Worm (Caenorhabditis elegans) whole organism, early embryonic: ENCODE data around the gene C54F6.6.
"Not testable (repeated sequence)": the region's sequence is repeated elsewhere in the genome, so short reads cannot be mapped to it uniquely, and the experiment has no call there.

Experiments used
- B0310.2 ChIP-seq: sonication (generic microtip); optimal IDR thresholded peaks from 2 replicates; lab custom pipeline; 2016; ENCODE audit warnings: mild to moderate bottlenecking, missing genetic modification characterization, missing compliant biosample characterization
- F13C5.2 ChIP-seq: sonication (generic microtip); optimal IDR thresholded peaks from 2 replicates; lab custom pipeline; 2017; ENCODE audit warnings: mild to moderate bottlenecking, missing genetic modification characterization, inconsistent platforms, missing compliant biosample characterization
- aly-1 ChIP-seq: sonication (generic microtip); optimal IDR thresholded peaks from 2 replicates; lab custom pipeline; 2016; ENCODE audit warnings: missing genetic modification characterization, missing compliant biosample characterization
- ama-1 ChIP-seq: fragments of 150-350 bp; optimal IDR thresholded peaks from 2 replicates; lab custom pipeline; 2014
- ceh-13 ChIP-seq: fragments of 200-800 bp; sonication (Bioruptor generic); optimal IDR thresholded peaks from 2 replicates; lab custom pipeline; 2018; ENCODE audit warnings: mild to moderate bottlenecking, missing genetic modification characterization, missing compliant biosample characterization
- ceh-36 ChIP-seq: sonication (generic microtip); optimal IDR thresholded peaks from 2 replicates; lab custom pipeline; 2016; ENCODE audit warnings: missing genetic modification characterization, inconsistent platforms, missing compliant biosample characterization
- ets-7 ChIP-seq: sonication (generic microtip); optimal IDR thresholded peaks from 2 replicates; lab custom pipeline; 2016; ENCODE audit warnings: missing genotype, missing genetic modification characterization, missing compliant biosample characterization
- flt-1 ChIP-seq: fragments of 200-800 bp; sonication (Bioruptor generic); IDR thresholded peaks from 2 replicates; pipeline ENCODE4 v1.3.6; 2022; ENCODE audit warnings: missing genetic modification characterization, missing compliant biosample characterization
- hmbx-1 ChIP-seq: sonication (generic microtip); optimal IDR thresholded peaks from 2 replicates; lab custom pipeline; 2016; ENCODE audit warnings: mild to moderate bottlenecking, missing genetic modification characterization, missing compliant biosample characterization
- hmg-4 ChIP-seq: fragments of 200-800 bp; sonication (Bioruptor generic); optimal IDR thresholded peaks from 2 replicates; lab custom pipeline; 2018; ENCODE audit warnings: mild to moderate bottlenecking, missing genetic modification characterization, missing compliant biosample characterization
- hnd-1 ChIP-seq: sonication (generic microtip); optimal IDR thresholded peaks from 2 replicates; lab custom pipeline; 2016; ENCODE audit warnings: missing genetic modification characterization, missing compliant biosample characterization
- pes-1 ChIP-seq: fragments of 200-800 bp; sonication (Bioruptor generic); IDR thresholded peaks from 2 replicates; pipeline ENCODE4 v1.3.6; 2022; ENCODE audit warnings: missing genetic modification reagents, missing genetic modification characterization, missing compliant biosample characterization
- scrt-1 ChIP-seq: fragments of 200-800 bp; sonication (Bioruptor generic); IDR thresholded peaks from 2 replicates; pipeline ENCODE4 v1.3.6; 2022; ENCODE audit warnings: missing genetic modification characterization, missing compliant biosample characterization
- sea-1 ChIP-seq: fragments of 200-800 bp; sonication (Bioruptor generic); conservative IDR thresholded peaks from 2 replicates; pipeline ENCODE4 v1.3.6; 2022; ENCODE audit warnings: missing genetic modification characterization, missing compliant biosample characterization
- tbx-11 ChIP-seq: fragments of 200-800 bp; sonication (Bioruptor generic); IDR thresholded peaks from 2 replicates; pipeline ENCODE4 v1.3.6; 2022; ENCODE audit warnings: missing genetic modification characterization, missing compliant biosample characterization
- tbx-37 ChIP-seq: fragments of 200-800 bp; sonication (Bioruptor generic); conservative IDR thresholded peaks from 2 replicates; pipeline ENCODE4 v1.3.6; 2022; ENCODE audit warnings: missing genetic modification reagents, missing genetic modification characterization, missing compliant biosample characterization
- tra-4 ChIP-seq: sonication (generic microtip); optimal IDR thresholded peaks from 2 replicates; lab custom pipeline; 2017; ENCODE audit warnings: missing genetic modification characterization, missing compliant biosample characterization

C54F6.6 gene

ce11 chrV:7495189-7495588 lies 28.3 kb upstream of the C54F6.6 start, which contains the start of gene srbc-11:
srbc-11 (minus strand) TSS chrV:7495289.
- no peak for TF ChIP-seq ets-7 (tag; lab: Kevin White, UChicago)
- TF ChIP-seq aly-1 (tag; lab: Kevin White, UChicago) = no peak

- TF ChIP-seq flt-1 (no peak), B0310.2 (no peak), hmg-4 (GFP tag; lab: Kevin White, UChicago) (no peak), hnd-1 (no peak), sea-1 (GFP tag; lab: Robert Waterston, UW) (no peak), pes-1 (GFP tag; lab: Robert Waterston, UW) (no peak), F13C5.2 (tag; lab: Kevin White, UChicago) (no peak), tbx-11 (GFP tag; lab: Robert Waterston, UW) (no peak), tra-4 (no peak), ceh-13 (GFP tag; lab: Kevin White, UChicago) (no peak), scrt-1 (GFP tag; lab: Robert Waterston, UW) (no peak), tbx-37 (GFP tag; lab: Robert Waterston, UW) (no peak), aly-1 (tag; lab: Kevin White, UChicago) (no peak)
Measured at ce11 chrV:7497440-7497839, 26.1 kb upstream of the C54F6.6 start, which contains the start of gene srh-79. srh-79 (plus strand) TSS chrV:7497740.

ce11 chrV:7501194-7501593 lies 22.3 kb upstream of the C54F6.6 start:
- no peak for TF ChIP-seq tra-4
- no peak for TF ChIP-seq pes-1 (GFP tag; lab: Robert Waterston, UW)
- TF ChIP-seq ceh-36 (tag; lab: Kevin White, UChicago) = no peak
- no peak for TF ChIP-seq tbx-11 (GFP tag; lab: Robert Waterston, UW)
- TF ChIP-seq ceh-13 (GFP tag; lab: Kevin White, UChicago) = no peak
- TF ChIP-seq B0310.2 = no peak
- TF ChIP-seq scrt-1 (GFP tag; lab: Robert Waterston, UW) = no peak
- TF ChIP-seq aly-1 (tag; lab: Kevin White, UChicago) = no peak
- no peak for TF ChIP-seq ets-7 (tag; lab: Kevin White, UChicago)
- TF ChIP-seq hnd-1 = no peak

- TF ChIP-seq scrt-1 (GFP tag; lab: Robert Waterston, UW) (no peak), tbx-11 (GFP tag; lab: Robert Waterston, UW) (no peak), hnd-1 (no peak), aly-1 (tag; lab: Kevin White, UChicago) (no peak), hmg-4 (GFP tag; lab: Kevin White, UChicago) (no peak), B0310.2 (no peak), hmbx-1 (tag; lab: Kevin White, UChicago) (no peak), tbx-37 (GFP tag; lab: Robert Waterston, UW) (no peak), ceh-36 (tag; lab: Kevin White, UChicago) (no peak), ceh-13 (GFP tag; lab: Kevin White, UChicago) (no peak), ets-7 (tag; lab: Kevin White, UChicago) (no peak), ama-1 (lab: Kevin White, UChicago) (no peak)
Measured at ce11 chrV:7504271-7504670, 19.2 kb upstream of the C54F6.6 start, which contains the start of gene srh-229. srh-229 (minus strand) TSS chrV:7504371.

- TF ChIP-seq sea-1 (GFP tag; lab: Robert Waterston, UW) (no peak), B0310.2 (no peak), hmg-4 (GFP tag; lab: Kevin White, UChicago) (no peak), ets-7 (tag; lab: Kevin White, UChicago) (no peak), tbx-37 (GFP tag; lab: Robert Waterston, UW) (no peak), tbx-11 (GFP tag; lab: Robert Waterston, UW) (no peak), scrt-1 (GFP tag; lab: Robert Waterston, UW) (no peak), ama-1 (lab: Kevin White, UChicago) (no peak), aly-1 (tag; lab: Kevin White, UChicago) (no peak), hnd-1 (no peak), ceh-36 (tag; lab: Kevin White, UChicago) (no peak), flt-1 (no peak), pes-1 (GFP tag; lab: Robert Waterston, UW) (no peak), F13C5.2 (tag; lab: Kevin White, UChicago) (no peak), tra-4 (no peak), hmbx-1 (tag; lab: Kevin White, UChicago) (no peak)
Measured at ce11 chrV:7506207-7506606, 17.3 kb upstream of the C54F6.6 start.

- TF ChIP-seq scrt-1 (GFP tag; lab: Robert Waterston, UW) (no peak), hnd-1 (no peak), sea-1 (GFP tag; lab: Robert Waterston, UW) (no peak), flt-1 (no peak), ceh-13 (GFP tag; lab: Kevin White, UChicago) (no peak), B0310.2 (no peak), tbx-11 (GFP tag; lab: Robert Waterston, UW) (no peak), aly-1 (tag; lab: Kevin White, UChicago) (no peak), hmg-4 (GFP tag; lab: Kevin White, UChicago) (no peak), tra-4 (no peak), pes-1 (GFP tag; lab: Robert Waterston, UW) (no peak)
Measured at ce11 chrV:7508566-7509044, 14.9 kb upstream of the C54F6.6 start, which contains the start of the genes str-31 and nhr-172. str-31 (minus strand) TSS chrV:7508666. nhr-172 (plus strand) TSS chrV:7508994.

- not testable (repeated sequence) for TF ChIP-seq flt-1; hmg-4 (GFP tag; lab: Kevin White, UChicago); ceh-13 (GFP tag; lab: Kevin White, UChicago)
Measured at ce11 chrV:7511465-7511864, 12.0 kb upstream of the C54F6.6 start, which contains the start of gene nhr-171. nhr-171 (plus strand) TSS chrV:7511765.

- no peak for TF ChIP-seq hmg-4 (GFP tag; lab: Kevin White, UChicago)
- no peak for TF ChIP-seq hmbx-1 (tag; lab: Kevin White, UChicago)
Measured at ce11 chrV:7514939-7515338, 8.6 kb upstream of the C54F6.6 start, which contains the start of gene srb-18. srb-18 (plus strand) TSS chrV:7515239.
